Fruit fly (Drosophila melanogaster): ENCODE data around the gene Tao.

- TF ChIP-seq h (optimal IDR thresholded peaks at IDR 0.05) (no peak), psq (optimal IDR thresholded peaks at IDR 0.05) (no peak), ttk (optimal IDR thresholded peaks at IDR 0.05) (no peak), insv (optimal IDR thresholded peaks at IDR 0.05) (no peak), Sin3A (optimal IDR thresholded peaks at IDR 0.05) (no peak), Myc (optimal IDR thresholded peaks at IDR 0.05) (no peak)
Measured at dm6 chrX:19595862-19596261, 16.3 kb upstream of the Tao start.
